Fruit fly (Drosophila melanogaster): ENCODE measurements around the gene Klp98A.

Klp98A gene

DNA sequence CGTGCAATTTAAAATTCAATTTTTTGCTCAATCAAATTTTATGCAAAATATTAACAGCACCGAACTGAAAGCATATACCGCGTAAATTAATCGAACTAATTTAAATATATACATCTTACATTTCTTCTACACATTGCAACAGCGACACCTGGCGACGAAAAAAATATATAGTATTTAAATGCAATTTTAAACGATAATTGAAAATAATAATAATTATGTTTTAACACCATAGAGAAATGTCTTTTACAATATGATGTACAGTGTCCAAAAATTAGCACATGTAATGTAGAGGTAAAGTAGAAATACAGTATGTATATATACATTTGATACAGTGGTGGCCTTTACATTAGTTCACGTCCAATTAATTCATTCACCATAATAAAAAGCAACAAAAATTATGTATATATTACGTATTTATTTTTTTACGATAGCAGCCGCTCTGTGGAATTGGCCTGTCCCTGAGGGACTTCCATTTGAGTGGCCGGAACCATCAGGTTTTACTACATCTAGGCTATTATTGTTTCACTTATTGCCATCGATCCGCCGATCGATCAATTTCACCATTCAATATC is 11.5 kb downstream of the Klp98A start (continued):
- no peak for TF ChIP-seq tin (GFP tag; optimal IDR thresholded peaks at IDR 0.05)
- no peak for TF ChIP-seq CG17612 (GFP tag; IDR thresholded peaks at IDR 0.05)
- no peak for TF ChIP-seq CG2116 (GFP tag; optimal IDR thresholded peaks at IDR 0.05)
- no peak for TF ChIP-seq CG4730 (GFP tag; IDR thresholded peaks at IDR 0.05)
- TF ChIP-seq Abd-B (GFP tag; optimal IDR thresholded peaks at IDR 0.05): peak; percentile 28
- no peak for TF ChIP-seq CG12299 (tag; optimal IDR thresholded peaks at IDR 0.05)
- no peak for TF ChIP-seq dan (GFP tag; IDR thresholded peaks at IDR 0.05)
- 0 out of 2 replicates have a peak, but pooled peaks have one; percentile 15 for TF ChIP-seq CG14441 (GFP tag; IDR thresholded peaks at IDR 0.05)
- TF ChIP-seq pum (GFP tag; optimal IDR thresholded peaks at IDR 0.05): no peak
- TF ChIP-seq Hr39 (optimal IDR thresholded peaks at IDR 0.05): no peak
- TF ChIP-seq Nf-YB (GFP tag; optimal IDR thresholded peaks at IDR 0.05): no peak
- TF ChIP-seq YL-1 (GFP tag; optimal IDR thresholded peaks at IDR 0.05): no peak
- TF ChIP-seq CG13123 (GFP tag; optimal IDR thresholded peaks at IDR 0.05): no peak
- no peak for TF ChIP-seq CG31224 (GFP tag; IDR thresholded peaks at IDR 0.05)
- TF ChIP-seq crc (GFP tag; optimal IDR thresholded peaks at IDR 0.05): no peak
- no peak for TF ChIP-seq rib (GFP tag; IDR thresholded peaks at IDR 0.05)
- TF ChIP-seq CG7357 (GFP tag; IDR thresholded peaks at IDR 0.05): no peak
- no peak for TF ChIP-seq Hr78 (GFP tag; optimal IDR thresholded peaks at IDR 0.05)
- no peak for TF ChIP-seq TFAM (GFP tag; optimal IDR thresholded peaks at IDR 0.05)
- peak; percentile 31 for TF ChIP-seq CG12391 (tag; optimal IDR thresholded peaks at IDR 0.05)
- TF ChIP-seq CrebB (tag; optimal IDR thresholded peaks at IDR 0.05): no peak
- TF ChIP-seq Ptx1 (GFP tag; IDR thresholded peaks at IDR 0.05): peak; percentile 40; the same call in 1 of the 2 replicates
- TF ChIP-seq ttk (GFP tag; IDR thresholded peaks at IDR 0.05): no peak
- TF ChIP-seq slou (GFP tag; optimal IDR thresholded peaks at IDR 0.05): no peak
- TF ChIP-seq CG6689 (GFP tag; IDR thresholded peaks at IDR 0.05): no peak
- no peak for TF ChIP-seq sens-2 (GFP tag; IDR thresholded peaks at IDR 0.05)
- no peak for TF ChIP-seq CG3065 (GFP tag; optimal IDR thresholded peaks at IDR 0.05)
- peak; percentile 1 for TF ChIP-seq trem (tag; optimal IDR thresholded peaks at IDR 0.05)
- no peak for TF ChIP-seq Fer3 (tag; optimal IDR thresholded peaks at IDR 0.05)
- no peak for TF ChIP-seq Mad (GFP tag; optimal IDR thresholded peaks at IDR 0.05)
- TF ChIP-seq tll (GFP tag; optimal IDR thresholded peaks at IDR 0.05): no peak
- TF ChIP-seq crp (GFP tag; optimal IDR thresholded peaks at IDR 0.05): no peak
- TF ChIP-seq shn (GFP tag; optimal IDR thresholded peaks at IDR 0.05): no peak
- TF ChIP-seq CTCF (GFP tag; optimal IDR thresholded peaks at IDR 0.05): peak; percentile 91
- no peak for TF ChIP-seq kah (GFP tag; optimal IDR thresholded peaks at IDR 0.05)
- no peak for TF ChIP-seq CG14710 (tag; optimal IDR thresholded peaks at IDR 0.05)
- no peak for TF ChIP-seq CG7745 (tag; optimal IDR thresholded peaks at IDR 0.05)
- TF ChIP-seq NfI (GFP tag; optimal IDR thresholded peaks at IDR 0.05): no peak
- no peak for TF ChIP-seq CG14014 (GFP tag; IDR thresholded peaks at IDR 0.05)
- TF ChIP-seq CG15601 (tag; optimal IDR thresholded peaks at IDR 0.05): no peak
- TF ChIP-seq caup (GFP tag; optimal IDR thresholded peaks at IDR 0.05; ENCODE audit: severe bottlenecking): no peak
- TF ChIP-seq Ravus (GFP tag; IDR thresholded peaks at IDR 0.05): no peak
- TF ChIP-seq Lhr (GFP tag; optimal IDR thresholded peaks at IDR 0.05): no peak
- peak; percentile 72 for TF ChIP-seq CG16813 (GFP tag; IDR thresholded peaks at IDR 0.05; ENCODE audit: partially characterized antibody)
- TF ChIP-seq Antp (GFP tag; optimal IDR thresholded peaks at IDR 0.05): no peak
- TF ChIP-seq NFAT (GFP tag; IDR thresholded peaks at IDR 0.05): no peak
- TF ChIP-seq Ets65A (GFP tag): no peak
- TF ChIP-seq Jarid2 (GFP tag; optimal IDR thresholded peaks at IDR 0.05): no peak
- peak; percentile 69 for TF ChIP-seq amos (GFP tag; IDR thresholded peaks at IDR 0.05; ENCODE audit: partially characterized antibody)
- TF ChIP-seq CG32767 (GFP tag; IDR thresholded peaks at IDR 0.05): no peak
- peak; percentile 22 for TF ChIP-seq pita (GFP tag; optimal IDR thresholded peaks at IDR 0.05)
- TF ChIP-seq CG4854 (GFP tag; optimal IDR thresholded peaks at IDR 0.05): no peak
